Worm (Caenorhabditis elegans): ENCODE measurements around the gene Y51H4A.935.

Gene Y51H4A.935

ce11 chrIV:16489958-16490357, 17.1 kb downstream of the Y51H4A.935 start:
- no peak for TF ChIP-seq mab-5 (tag; optimal IDR thresholded peaks at IDR 0.05)
- no peak for TF ChIP-seq lin-39 (tag; optimal IDR thresholded peaks at IDR 0.05)
- no peak for TF ChIP-seq unc-39 (tag; optimal IDR thresholded peaks at IDR 0.05)
- no peak for TF ChIP-seq peb-1 (tag; optimal IDR thresholded peaks at IDR 0.05)
- TF ChIP-seq lin-13 (GFP tag; optimal IDR thresholded peaks at IDR 0.05): peak; percentile 58
- TF ChIP-seq fos-1 (tag; optimal IDR thresholded peaks at IDR 0.05): peak; percentile 100
- TF ChIP-seq egl-27 (tag; optimal IDR thresholded peaks at IDR 0.05): no peak
- TF ChIP-seq nhr-77 (tag; optimal IDR thresholded peaks at IDR 0.05): no peak
- no peak for TF ChIP-seq Y55F3AM.14 (GFP tag; optimal IDR thresholded peaks at IDR 0.05)
- TF ChIP-seq nhr-11 (tag; optimal IDR thresholded peaks at IDR 0.05): no peak
- TF ChIP-seq gmeb-1 (tag; optimal IDR thresholded peaks at IDR 0.05): no peak
- TF ChIP-seq mbf-1 (tag; optimal IDR thresholded peaks at IDR 0.05): no peak
- TF ChIP-seq skn-1 (tag; optimal IDR thresholded peaks at IDR 0.05): no peak
- TF ChIP-seq blmp-1 (tag; optimal IDR thresholded peaks at IDR 0.05; ENCODE audit: insufficient read depth): peak; percentile 47
- no peak for TF ChIP-seq ztf-11 (tag; optimal IDR thresholded peaks at IDR 0.05)
- no peak for TF ChIP-seq sem-4 (tag; optimal IDR thresholded peaks at IDR 0.05)
- TF ChIP-seq snpc-4 (tag; optimal IDR thresholded peaks at IDR 0.05): no peak
- peak; percentile 64 for TF ChIP-seq sma-9 (GFP tag; optimal IDR thresholded peaks at IDR 0.05)
- TF ChIP-seq sma-9 (tag; optimal IDR thresholded peaks at IDR 0.05): no peak
- TF ChIP-seq nhr-6 (tag; optimal IDR thresholded peaks at IDR 0.05): peak; percentile 40
- peak in 1 of 2 experiments; percentile 43 for TF ChIP-seq lsy-2 (tag; optimal IDR thresholded peaks at IDR 0.05)
- no peak for TF ChIP-seq ceh-82 (tag; optimal IDR thresholded peaks at IDR 0.05)
- peak; percentile 78 for TF ChIP-seq sma-3 (GFP tag; optimal IDR thresholded peaks at IDR 0.05)
- peak; percentile 51 for TF ChIP-seq ztf-4 (tag; optimal IDR thresholded peaks at IDR 0.05)
- no peak for TF ChIP-seq nhr-10 (tag; optimal IDR thresholded peaks at IDR 0.05)
- peak; percentile 83 for TF ChIP-seq nhr-129 (tag; optimal IDR thresholded peaks at IDR 0.05)
- no peak for TF ChIP-seq elt-1 (tag; optimal IDR thresholded peaks at IDR 0.05)
- TF ChIP-seq C34F6.9 (tag; optimal IDR thresholded peaks at IDR 0.05): peak; percentile 42
- no peak for TF ChIP-seq ZK546.5 (tag; optimal IDR thresholded peaks at IDR 0.05)
- TF ChIP-seq dmd-4 (tag; optimal IDR thresholded peaks at IDR 0.05): no peak
- no peak for TF ChIP-seq alr-1 (tag; optimal IDR thresholded peaks at IDR 0.05)
- no peak for TF ChIP-seq unc-62 (GFP tag; optimal IDR thresholded peaks at IDR 0.05)
- no peak for TF ChIP-seq elt-3 (tag; optimal IDR thresholded peaks at IDR 0.05)
- TF ChIP-seq nhr-21 (tag; optimal IDR thresholded peaks at IDR 0.05): peak; percentile 42
- no peak for TF ChIP-seq aly-2 (tag; optimal IDR thresholded peaks at IDR 0.05)
- peak; percentile 37 for TF ChIP-seq F13H6.1 (tag; optimal IDR thresholded peaks at IDR 0.05)
- no peak for TF ChIP-seq lin-11 (tag; optimal IDR thresholded peaks at IDR 0.05)
- TF ChIP-seq mdl-1 (tag; optimal IDR thresholded peaks at IDR 0.05): no peak
- TF ChIP-seq ztf-1 (GFP tag; conservative IDR thresholded peaks at IDR 0.05): no peak
- TF ChIP-seq crh-2 (tag; optimal IDR thresholded peaks at IDR 0.05): peak; percentile 64
- TF ChIP-seq R02D3.7 (tag; optimal IDR thresholded peaks at IDR 0.05): no peak
- TF ChIP-seq ceh-16 (tag; optimal IDR thresholded peaks at IDR 0.05): no peak
- peak; percentile 73 for TF ChIP-seq nhr-25 (tag; optimal IDR thresholded peaks at IDR 0.05)
- TF ChIP-seq ama-1 (optimal IDR thresholded peaks at IDR 0.05): no peak
- no peak for TF ChIP-seq unc-55 (GFP tag; optimal IDR thresholded peaks at IDR 0.05)
- no peak for TF ChIP-seq nhr-12 (tag; optimal IDR thresholded peaks at IDR 0.05)
- no peak for TF ChIP-seq zag-1 (tag; optimal IDR thresholded peaks at IDR 0.05)
- no peak for TF ChIP-seq nhr-237 (tag; optimal IDR thresholded peaks at IDR 0.05)
- TF ChIP-seq nhr-23 (tag; optimal IDR thresholded peaks at IDR 0.05): no peak
